Worm (Caenorhabditis elegans) whole organism, early embryonic: ENCODE results near the gene srbc-45.

ENCODE experiments used
- B0310.2 ChIP-seq: sonication (generic microtip); optimal IDR thresholded peaks from 2 replicates; lab custom pipeline; 2016; ENCODE audit warnings: mild to moderate bottlenecking, missing genetic modification characterization, missing compliant biosample characterization
- F13C5.2 ChIP-seq: sonication (generic microtip); optimal IDR thresholded peaks from 2 replicates; lab custom pipeline; 2017; ENCODE audit warnings: mild to moderate bottlenecking, missing genetic modification characterization, inconsistent platforms, missing compliant biosample characterization
- aly-1 ChIP-seq: sonication (generic microtip); optimal IDR thresholded peaks from 2 replicates; lab custom pipeline; 2016; ENCODE audit warnings: missing genetic modification characterization, missing compliant biosample characterization
- ama-1 ChIP-seq: fragments of 150-350 bp; optimal IDR thresholded peaks from 2 replicates; lab custom pipeline; 2014
- ceh-13 ChIP-seq: fragments of 200-800 bp; sonication (Bioruptor generic); optimal IDR thresholded peaks from 2 replicates; lab custom pipeline; 2018; ENCODE audit warnings: mild to moderate bottlenecking, missing genetic modification characterization, missing compliant biosample characterization
- ceh-36 ChIP-seq: sonication (generic microtip); optimal IDR thresholded peaks from 2 replicates; lab custom pipeline; 2016; ENCODE audit warnings: missing genetic modification characterization, inconsistent platforms, missing compliant biosample characterization
- ets-7 ChIP-seq: sonication (generic microtip); optimal IDR thresholded peaks from 2 replicates; lab custom pipeline; 2016; ENCODE audit warnings: missing genotype, missing genetic modification characterization, missing compliant biosample characterization
- flt-1 ChIP-seq: fragments of 200-800 bp; sonication (Bioruptor generic); IDR thresholded peaks from 2 replicates; pipeline ENCODE4 v1.3.6; 2022; ENCODE audit warnings: missing genetic modification characterization, missing compliant biosample characterization
- hmbx-1 ChIP-seq: sonication (generic microtip); optimal IDR thresholded peaks from 2 replicates; lab custom pipeline; 2016; ENCODE audit warnings: mild to moderate bottlenecking, missing genetic modification characterization, missing compliant biosample characterization
- hmg-4 ChIP-seq: fragments of 200-800 bp; sonication (Bioruptor generic); optimal IDR thresholded peaks from 2 replicates; lab custom pipeline; 2018; ENCODE audit warnings: mild to moderate bottlenecking, missing genetic modification characterization, missing compliant biosample characterization
- hnd-1 ChIP-seq: sonication (generic microtip); optimal IDR thresholded peaks from 2 replicates; lab custom pipeline; 2016; ENCODE audit warnings: missing genetic modification characterization, missing compliant biosample characterization
- pes-1 ChIP-seq: fragments of 200-800 bp; sonication (Bioruptor generic); IDR thresholded peaks from 2 replicates; pipeline ENCODE4 v1.3.6; 2022; ENCODE audit warnings: missing genetic modification reagents, missing genetic modification characterization, missing compliant biosample characterization
- scrt-1 ChIP-seq: fragments of 200-800 bp; sonication (Bioruptor generic); IDR thresholded peaks from 2 replicates; pipeline ENCODE4 v1.3.6; 2022; ENCODE audit warnings: missing genetic modification characterization, missing compliant biosample characterization
- sea-1 ChIP-seq: fragments of 200-800 bp; sonication (Bioruptor generic); conservative IDR thresholded peaks from 2 replicates; pipeline ENCODE4 v1.3.6; 2022; ENCODE audit warnings: missing genetic modification characterization, missing compliant biosample characterization
- tbx-11 ChIP-seq: fragments of 200-800 bp; sonication (Bioruptor generic); IDR thresholded peaks from 2 replicates; pipeline ENCODE4 v1.3.6; 2022; ENCODE audit warnings: missing genetic modification characterization, missing compliant biosample characterization
- tbx-37 ChIP-seq: fragments of 200-800 bp; sonication (Bioruptor generic); conservative IDR thresholded peaks from 2 replicates; pipeline ENCODE4 v1.3.6; 2022; ENCODE audit warnings: missing genetic modification reagents, missing genetic modification characterization, missing compliant biosample characterization
- tra-4 ChIP-seq: sonication (generic microtip); optimal IDR thresholded peaks from 2 replicates; lab custom pipeline; 2017; ENCODE audit warnings: missing genetic modification characterization, missing compliant biosample characterization

Gene srbc-45

DNA sequence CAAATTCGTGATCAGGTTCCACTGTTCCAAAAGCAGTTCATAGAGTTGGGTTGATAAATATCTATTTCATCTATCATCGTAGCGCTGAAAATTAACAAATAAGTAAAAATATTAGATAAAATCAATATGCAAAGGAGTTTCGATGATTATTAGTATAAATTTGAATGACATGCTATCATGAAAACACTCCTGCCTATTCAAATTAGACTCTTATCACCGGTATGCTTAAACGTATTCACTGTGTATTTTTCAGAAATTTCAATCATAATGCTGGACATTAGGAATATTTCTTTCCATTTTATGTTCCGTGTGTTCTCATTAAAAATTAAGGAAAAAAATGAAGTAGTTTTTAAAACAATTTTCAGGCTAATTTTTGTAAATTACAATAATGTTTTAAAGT, 41.9 kb downstream of the srbc-45 start, which contains the start of gene C44H9.6:
Gene C44H9.6, minus strand, starts transcription at position 101 of the 400 bp plus-strand sequence.
- no peak for TF ChIP-seq ets-7
- TF ChIP-seq ceh-36 (tag; lab: Kevin White, UChicago), result no peak
- TF ChIP-seq hmg-4 (GFP tag; lab: Kevin White, UChicago), result no peak
- TF ChIP-seq hmbx-1 (tag; lab: Kevin White, UChicago), result no peak
- TF ChIP-seq scrt-1, result no peak
- no peak for TF ChIP-seq tbx-37
- TF ChIP-seq aly-1, result no peak
- TF ChIP-seq tra-4 (tag; lab: Kevin White, UChicago), result no peak
- TF ChIP-seq B0310.2 (tag; lab: Kevin White, UChicago), result no peak
- no peak for TF ChIP-seq sea-1 (GFP tag; lab: Robert Waterston, UW)
- TF ChIP-seq ceh-13 (GFP tag; lab: Kevin White, UChicago), result no peak
- TF ChIP-seq hnd-1 (tag; lab: Kevin White, UChicago), result no peak
- TF ChIP-seq pes-1, result no peak
- no peak for TF ChIP-seq tbx-11
- TF ChIP-seq flt-1, result no peak
- TF ChIP-seq F13C5.2 (tag; lab: Kevin White, UChicago), result no peak
- no peak for TF ChIP-seq ama-1 (lab: Kevin White, UChicago)

DNA sequence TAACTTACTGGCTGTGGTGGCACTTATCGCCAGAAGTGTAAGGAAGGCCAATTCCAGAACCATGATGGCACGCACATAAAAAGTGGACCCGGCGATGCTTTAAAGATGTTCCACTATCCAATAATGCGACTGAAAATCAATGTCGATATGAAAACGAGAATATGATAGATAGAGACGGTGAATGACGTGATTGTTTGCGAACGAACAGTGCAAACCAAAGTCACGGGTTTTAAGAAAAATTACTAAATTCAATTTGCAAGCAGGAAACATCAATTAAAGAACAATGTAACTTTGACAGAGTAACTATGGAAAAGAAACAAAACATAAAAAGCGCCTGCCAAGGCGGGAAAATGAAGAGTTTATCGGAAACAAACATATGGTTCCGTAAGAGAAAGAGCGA, 46.4 kb downstream of the srbc-45 start, which contains the start of gene C44H9.5:
Gene C44H9.5, minus strand, starts transcription at position 129 of the 400 bp plus-strand sequence.
- TF ChIP-seq hnd-1 (tag; lab: Kevin White, UChicago), result no peak
- TF ChIP-seq hmbx-1 (tag; lab: Kevin White, UChicago), result no peak
- TF ChIP-seq B0310.2 (tag; lab: Kevin White, UChicago), result no peak
- no peak for TF ChIP-seq ets-7
- TF ChIP-seq flt-1, result no peak
- no peak for TF ChIP-seq F13C5.2 (tag; lab: Kevin White, UChicago)
- no peak for TF ChIP-seq pes-1
- TF ChIP-seq scrt-1, result no peak
- no peak for TF ChIP-seq sea-1 (GFP tag; lab: Robert Waterston, UW)
- no peak for TF ChIP-seq tra-4 (tag; lab: Kevin White, UChicago)
- TF ChIP-seq hmg-4 (GFP tag; lab: Kevin White, UChicago), result no peak
- no peak for TF ChIP-seq ama-1 (lab: Kevin White, UChicago)
- no peak for TF ChIP-seq tbx-37
- TF ChIP-seq aly-1, result no peak
- no peak for TF ChIP-seq ceh-36 (tag; lab: Kevin White, UChicago)
- no peak for TF ChIP-seq ceh-13 (GFP tag; lab: Kevin White, UChicago)
- no peak for TF ChIP-seq tbx-11

DNA sequence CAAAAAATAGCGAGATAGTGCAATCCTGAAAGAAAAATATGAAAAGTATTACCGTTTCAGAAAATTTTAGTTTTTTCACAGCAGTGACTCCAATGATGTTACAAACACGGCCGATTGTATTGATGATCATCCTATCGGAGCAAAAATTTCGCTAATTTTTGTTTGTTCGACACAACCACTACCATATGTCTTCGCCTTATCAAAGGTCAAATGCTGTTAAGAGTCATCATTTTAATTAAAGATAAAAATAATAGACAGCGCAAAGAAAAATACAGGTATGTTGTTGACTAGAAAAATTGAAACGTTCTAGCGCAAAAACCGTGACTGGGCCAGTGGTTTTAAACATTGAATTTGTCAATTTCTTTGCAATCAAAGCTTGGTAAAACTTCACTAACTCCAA, 49.0 kb downstream of the srbc-45 start:
- TF ChIP-seq B0310.2 (tag; lab: Kevin White, UChicago), result no peak
- no peak for TF ChIP-seq hmbx-1 (tag; lab: Kevin White, UChicago)
- TF ChIP-seq scrt-1, result no peak
- TF ChIP-seq tra-4 (tag; lab: Kevin White, UChicago), result no peak
- no peak for TF ChIP-seq pes-1
- TF ChIP-seq aly-1, result no peak
- TF ChIP-seq ceh-36 (tag; lab: Kevin White, UChicago), result no peak
- TF ChIP-seq hnd-1 (tag; lab: Kevin White, UChicago), result no peak
- no peak for TF ChIP-seq flt-1
